Worm (Caenorhabditis elegans) whole organism, late embryonic: Measurements from ENCODE around the gene T26E4.7.

Source experiments
- C08G9.2 ChIP-seq: sonication (generic microtip); optimal IDR thresholded peaks from 2 replicates; lab custom pipeline; 2016; ENCODE audit warnings: mild to moderate bottlenecking, missing genetic modification characterization, moderate library complexity, missing compliant biosample characterization
- F13H6.1 ChIP-seq: sonication (generic microtip); optimal IDR thresholded peaks from 2 replicates; lab custom pipeline; 2016; ENCODE audit warnings: missing genetic modification characterization, missing compliant biosample characterization
- K09A11.1 ChIP-seq: sonication (generic microtip); optimal IDR thresholded peaks from 2 replicates; lab custom pipeline; 2017; ENCODE audit warnings: antibody characterized with exemption, mild to moderate bottlenecking, missing genetic modification characterization, missing compliant biosample characterization; ENCODE audit not compliant: insufficient read depth
- T23F11.4 ChIP-seq: fragments of 200-800 bp; sonication (Bioruptor generic); optimal IDR thresholded peaks from 2 replicates; lab custom pipeline; 2018; ENCODE audit warnings: mild to moderate bottlenecking, missing genetic modification characterization, missing compliant biosample characterization
- ahr-1 ChIP-seq: sonication (generic microtip); optimal IDR thresholded peaks from 2 replicates; lab custom pipeline; 2016; ENCODE audit warnings: missing genetic modification characterization, missing compliant biosample characterization
- ceh-14 ChIP-seq: sonication (generic microtip); optimal IDR thresholded peaks from 2 replicates; lab custom pipeline; 2016; ENCODE audit warnings: missing genotype, missing genetic modification characterization, missing compliant biosample characterization
- ceh-19 ChIP-seq: fragments of 200-800 bp; sonication (Bioruptor generic); optimal IDR thresholded peaks from 2 replicates; lab custom pipeline; 2018; ENCODE audit warnings: mild to moderate bottlenecking, missing genetic modification characterization, missing compliant biosample characterization
- ceh-2 ChIP-seq: sonication (generic microtip); optimal IDR thresholded peaks from 2 replicates; lab custom pipeline; 2016; ENCODE audit warnings: missing genotype, missing genetic modification characterization, missing compliant biosample characterization
- ceh-30 ChIP-seq: fragments of 150-350 bp; optimal IDR thresholded peaks from 2 replicates; lab custom pipeline; 2014; ENCODE audit warnings: missing biosample characterization, missing genetic modification characterization
- ceh-31 ChIP-seq: sonication (generic microtip); optimal IDR thresholded peaks from 2 replicates; lab custom pipeline; 2016; ENCODE audit warnings: missing genetic modification characterization, missing compliant biosample characterization
- ceh-45 ChIP-seq: fragments of 200-800 bp; sonication (Bioruptor generic); IDR thresholded peaks from 2 replicates; pipeline ENCODE4 v1.3.6; 2022; ENCODE audit warnings: missing genetic modification reagents, missing genetic modification characterization, missing compliant biosample characterization
- ceh-9 ChIP-seq: sonication (generic microtip); optimal IDR thresholded peaks from 2 replicates; lab custom pipeline; 2016; ENCODE audit warnings: mild to moderate bottlenecking, missing genetic modification characterization, inconsistent platforms, missing compliant biosample characterization
- che-1 ChIP-seq: sonication (generic microtip); optimal IDR thresholded peaks from 2 replicates; lab custom pipeline; 2016; ENCODE audit warnings: mild to moderate bottlenecking, missing genetic modification characterization, missing compliant biosample characterization
- dmd-4 ChIP-seq: sonication (generic microtip); optimal IDR thresholded peaks from 2 replicates; lab custom pipeline; 2016; ENCODE audit warnings: borderline replicate concordance, missing genetic modification characterization, missing compliant biosample characterization
- dve-1 ChIP-seq: sonication (generic microtip); optimal IDR thresholded peaks from 2 replicates; lab custom pipeline; 2017; ENCODE audit warnings: antibody characterized with exemption, mild to moderate bottlenecking, missing genetic modification characterization, missing compliant biosample characterization
- elt-4 ChIP-seq: sonication (generic microtip); optimal IDR thresholded peaks from 2 replicates; lab custom pipeline; 2016; ENCODE audit warnings: missing genetic modification characterization, missing compliant biosample characterization
- eyg-1 ChIP-seq: sonication (generic microtip); optimal IDR thresholded peaks from 2 replicates; lab custom pipeline; 2016; ENCODE audit warnings: missing genotype, missing genetic modification characterization, missing compliant biosample characterization
- fax-1 ChIP-seq: sonication (generic microtip); optimal IDR thresholded peaks from 2 replicates; lab custom pipeline; 2016; ENCODE audit warnings: missing genotype, missing genetic modification characterization, missing compliant biosample characterization
- gmeb-2 ChIP-seq: sonication (generic microtip); optimal IDR thresholded peaks from 2 replicates; lab custom pipeline; 2016; ENCODE audit warnings: missing genetic modification characterization, inconsistent platforms, missing compliant biosample characterization
- hlh-13 ChIP-seq: fragments of 200-800 bp; sonication (Bioruptor generic); optimal IDR thresholded peaks from 2 replicates; lab custom pipeline; 2018; ENCODE audit warnings: mild to moderate bottlenecking, missing genetic modification characterization, missing compliant biosample characterization
- hlh-30 ChIP-seq: sonication (generic microtip); optimal IDR thresholded peaks from 2 replicates; lab custom pipeline; 2017; ENCODE audit warnings: antibody characterized with exemption, missing genetic modification characterization, missing compliant biosample characterization; ENCODE audit not compliant: insufficient read depth
- hlh-6 ChIP-seq: sonication (generic microtip); optimal IDR thresholded peaks from 2 replicates; lab custom pipeline; 2016; ENCODE audit warnings: missing genotype, missing genetic modification characterization, missing compliant biosample characterization
- lin-11 ChIP-seq: fragments of 200-800 bp; sonication (Bioruptor generic); optimal IDR thresholded peaks from 2 replicates; lab custom pipeline; 2018; ENCODE audit warnings: mild to moderate bottlenecking, missing genetic modification characterization, missing compliant biosample characterization
- madf-2 ChIP-seq: sonication (generic microtip); optimal IDR thresholded peaks from 2 replicates; lab custom pipeline; 2017; ENCODE audit warnings: missing genetic modification characterization, missing compliant biosample characterization
- npax-4 ChIP-seq: sonication (generic microtip); optimal IDR thresholded peaks from 2 replicates; lab custom pipeline; 2016; ENCODE audit warnings: missing genetic modification characterization, missing compliant biosample characterization
- odd-2 ChIP-seq: sonication (generic microtip); optimal IDR thresholded peaks from 2 replicates; lab custom pipeline; 2017; ENCODE audit warnings: antibody characterized with exemption, mild to moderate bottlenecking, missing genetic modification characterization, missing compliant biosample characterization
- pag-3 ChIP-seq: sonication (generic microtip); optimal IDR thresholded peaks from 2 replicates; lab custom pipeline; 2016; ENCODE audit warnings: missing compliant biosample characterization, missing genetic modification characterization, borderline replicate concordance
- pat-9 ChIP-seq: fragments of 200-800 bp; sonication (Bioruptor generic); optimal IDR thresholded peaks from 2 replicates; lab custom pipeline; 2018; ENCODE audit warnings: mild to moderate bottlenecking, missing genetic modification characterization, moderate library complexity, missing compliant biosample characterization
- pha-4 ChIP-seq: fragments of 150-350 bp; optimal IDR thresholded peaks from 2 replicates; lab custom pipeline; 2018; ENCODE audit warnings: missing biosample characterization, missing genetic modification reagents, missing genetic modification characterization
- pqm-1 ChIP-seq: sonication (generic microtip); optimal IDR thresholded peaks from 2 replicates; lab custom pipeline; 2016; ENCODE audit warnings: missing genetic modification characterization, missing compliant biosample characterization
- pros-1 ChIP-seq: fragments of 150-350 bp; optimal IDR thresholded peaks from 2 replicates; lab custom pipeline; 2014; ENCODE audit warnings: missing biosample characterization, missing genetic modification reagents, missing genetic modification characterization
- ref-2 ChIP-seq: sonication (generic microtip); optimal IDR thresholded peaks from 2 replicates; lab custom pipeline; 2016; ENCODE audit warnings: missing genetic modification characterization, missing compliant biosample characterization
- sdc-2 ChIP-seq: sonication (generic microtip); optimal IDR thresholded peaks from 2 replicates; lab custom pipeline; 2016; ENCODE audit warnings: missing genotype, missing genetic modification characterization, missing compliant biosample characterization
- sox-2 ChIP-seq: fragments of 200-800 bp; sonication (Bioruptor generic); IDR thresholded peaks from 2 replicates; pipeline ENCODE4 v1.3.6; 2022; ENCODE audit warnings: missing genetic modification reagents, missing genetic modification characterization, missing compliant biosample characterization
- sox-4 ChIP-seq: sonication (generic microtip); optimal IDR thresholded peaks from 2 replicates; lab custom pipeline; 2017; ENCODE audit warnings: mild to moderate bottlenecking, missing genetic modification characterization, inconsistent platforms, missing compliant biosample characterization
- tbx-7 ChIP-seq: sonication (generic microtip); optimal IDR thresholded peaks from 2 replicates; lab custom pipeline; 2016; ENCODE audit warnings: missing genotype, missing genetic modification characterization, missing compliant biosample characterization
- ttx-3 ChIP-seq: sonication (generic microtip); optimal IDR thresholded peaks from 2 replicates; lab custom pipeline; 2016; ENCODE audit warnings: missing genetic modification reagents, missing genetic modification characterization, missing compliant biosample characterization
- unc-55 ChIP-seq: sonication (generic microtip); optimal IDR thresholded peaks from 2 replicates; lab custom pipeline; 2017; ENCODE audit warnings: missing biosample characterization, missing genetic modification reagents, missing genetic modification characterization
- unc-86 ChIP-seq: sonication (generic microtip); optimal IDR thresholded peaks from 2 replicates; lab custom pipeline; 2016; ENCODE audit warnings: missing genetic modification characterization, missing compliant biosample characterization

The T26E4.7 gene

DNA sequence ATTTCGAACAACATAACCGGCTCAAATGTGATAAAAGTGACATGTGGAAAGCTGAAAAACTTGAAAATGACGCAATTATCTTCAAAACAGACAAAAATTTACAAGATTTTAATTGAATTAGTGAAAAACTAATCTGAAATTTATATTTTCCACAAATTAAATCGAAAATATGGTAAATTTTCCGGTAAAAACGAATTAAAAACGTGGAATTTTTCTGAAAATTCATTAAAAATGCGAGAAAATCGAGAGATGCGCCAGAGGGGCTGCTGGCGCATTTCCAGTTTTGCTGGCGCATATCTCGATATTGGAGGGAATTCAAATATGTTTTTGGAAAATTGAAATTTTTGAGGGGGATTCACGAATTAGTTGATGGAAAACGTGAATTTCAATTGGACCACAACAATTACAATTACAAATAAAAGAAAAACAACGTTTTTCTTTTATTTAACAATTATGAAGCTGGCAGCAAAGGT is 27.2 kb upstream of the T26E4.7 start, which contains the start of the genes haf-3 and F57A10.2 (continued):
- no peak for TF ChIP-seq sox-4 (tag; lab: Kevin White, UChicago)
- TF ChIP-seq odd-2 (tag; lab: Kevin White, UChicago): no peak
- no peak for TF ChIP-seq hlh-6 (tag; lab: Kevin White, UChicago)
- no peak for TF ChIP-seq madf-2 (tag; lab: Kevin White, UChicago)
- TF ChIP-seq hlh-13 (GFP tag; lab: Kevin White, UChicago): no peak
- peak; percentile 52 for TF ChIP-seq dve-1 (tag; lab: Kevin White, UChicago)
- TF ChIP-seq ttx-3 (tag; lab: Kevin White, UChicago): peak; percentile 2
- TF ChIP-seq pqm-1 (tag; lab: Kevin White, UChicago): no peak
- TF ChIP-seq sox-2: no peak
- TF ChIP-seq hlh-30 (tag; lab: Kevin White, UChicago): peak; percentile 7
- TF ChIP-seq tbx-7 (tag; lab: Kevin White, UChicago): no peak
- TF ChIP-seq fax-1 (tag; lab: Kevin White, UChicago): no peak
- TF ChIP-seq ceh-45 (GFP tag; lab: Robert Waterston, UW): no peak
- peak; percentile 10 for TF ChIP-seq lin-11
- no peak for TF ChIP-seq K09A11.1 (tag; lab: Kevin White, UChicago)
- TF ChIP-seq ref-2: no peak
- TF ChIP-seq unc-86 (tag; lab: Kevin White, UChicago): peak; percentile 46
- TF ChIP-seq ceh-9 (tag; lab: Kevin White, UChicago): no peak
- no peak for TF ChIP-seq ceh-14 (tag; lab: Kevin White, UChicago)
- TF ChIP-seq pha-4 (tag; lab: Kevin White, UChicago): no peak
- TF ChIP-seq ceh-31 (tag; lab: Kevin White, UChicago): no peak
- no peak for TF ChIP-seq elt-4 (tag; lab: Kevin White, UChicago)
- TF ChIP-seq pat-9: peak; percentile 14
- TF ChIP-seq sdc-2 (tag; lab: Kevin White, UChicago): no peak
- no peak for TF ChIP-seq che-1
- no peak for TF ChIP-seq ceh-2 (tag; lab: Kevin White, UChicago)
- TF ChIP-seq npax-4 (tag; lab: Kevin White, UChicago): no peak
- TF ChIP-seq dmd-4: no peak
- no peak for TF ChIP-seq C08G9.2 (tag; lab: Kevin White, UChicago)
- peak; percentile 39 for TF ChIP-seq unc-55 (GFP tag; lab: Kevin White, UChicago)
- no peak for TF ChIP-seq T23F11.4 (GFP tag; lab: Kevin White, UChicago)
- TF ChIP-seq ceh-30 (tag; lab: Kevin White, UChicago): peak; percentile 84
- no peak for TF ChIP-seq ceh-19 (GFP tag; lab: Kevin White, UChicago)
- TF ChIP-seq pag-3: no peak
- TF ChIP-seq gmeb-2 (tag; lab: Kevin White, UChicago): peak; percentile 8
- TF ChIP-seq ahr-1 (tag; lab: Kevin White, UChicago): no peak
- no peak for TF ChIP-seq F13H6.1 (tag; lab: Kevin White, UChicago)
- TF ChIP-seq, all 69 proteins: peak for 17

DNA sequence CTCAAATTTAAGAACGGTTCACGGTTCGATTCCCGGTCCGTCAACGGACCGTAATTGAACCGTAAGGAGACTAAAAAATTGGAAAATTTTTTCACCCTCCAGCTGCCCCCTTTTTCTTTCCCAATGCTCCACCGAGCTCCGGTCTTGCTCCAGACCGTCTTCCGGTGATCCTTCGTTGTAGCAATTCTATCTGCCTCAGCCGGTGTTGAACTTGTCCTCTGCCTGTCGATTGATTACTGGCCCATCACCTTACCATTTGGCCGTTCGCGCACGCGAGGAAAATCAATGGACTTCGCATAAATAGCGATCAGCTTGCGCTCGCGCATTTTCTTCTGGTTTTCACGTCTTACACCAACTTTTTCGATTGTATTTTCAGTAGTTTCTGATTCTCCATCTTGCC is 26.0 kb upstream of the T26E4.7 start:
- TF ChIP-seq ceh-45 (GFP tag; lab: Robert Waterston, UW): 0 out of 2 replicates have a peak, but pooled peaks have one; percentile 37

DNA sequence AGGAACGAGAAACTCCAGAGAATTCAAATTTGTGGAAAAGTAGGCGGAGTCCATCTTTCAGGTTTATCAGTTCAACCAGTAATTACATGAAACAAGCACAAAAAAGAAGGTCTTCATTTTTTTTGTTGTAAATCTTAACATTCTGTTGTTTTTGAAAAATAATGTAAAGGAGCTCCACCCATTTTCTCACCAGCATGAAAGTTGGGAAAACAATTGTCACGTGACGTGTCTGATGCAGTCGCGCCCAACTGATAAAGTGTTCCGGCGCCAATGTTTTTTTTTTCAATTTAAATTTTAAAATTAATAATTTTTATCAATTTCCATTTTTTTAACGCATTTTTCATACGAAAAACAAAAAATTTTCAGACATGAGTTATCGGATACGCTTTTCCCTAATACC is 24.3 kb upstream of the T26E4.7 start, which contains the start of gene F57A10.4:
F57A10.4 (plus strand) TSS at position 367 of the 400 bp plus-strand sequence.
- TF ChIP-seq pros-1: no peak
- no peak for TF ChIP-seq eyg-1 (tag; lab: Kevin White, UChicago)
- TF ChIP-seq, all 69 proteins: peak for 0
